Fruit fly (Drosophila melanogaster): ENCODE results near the gene Osi24.

Gene Osi24

DNA sequence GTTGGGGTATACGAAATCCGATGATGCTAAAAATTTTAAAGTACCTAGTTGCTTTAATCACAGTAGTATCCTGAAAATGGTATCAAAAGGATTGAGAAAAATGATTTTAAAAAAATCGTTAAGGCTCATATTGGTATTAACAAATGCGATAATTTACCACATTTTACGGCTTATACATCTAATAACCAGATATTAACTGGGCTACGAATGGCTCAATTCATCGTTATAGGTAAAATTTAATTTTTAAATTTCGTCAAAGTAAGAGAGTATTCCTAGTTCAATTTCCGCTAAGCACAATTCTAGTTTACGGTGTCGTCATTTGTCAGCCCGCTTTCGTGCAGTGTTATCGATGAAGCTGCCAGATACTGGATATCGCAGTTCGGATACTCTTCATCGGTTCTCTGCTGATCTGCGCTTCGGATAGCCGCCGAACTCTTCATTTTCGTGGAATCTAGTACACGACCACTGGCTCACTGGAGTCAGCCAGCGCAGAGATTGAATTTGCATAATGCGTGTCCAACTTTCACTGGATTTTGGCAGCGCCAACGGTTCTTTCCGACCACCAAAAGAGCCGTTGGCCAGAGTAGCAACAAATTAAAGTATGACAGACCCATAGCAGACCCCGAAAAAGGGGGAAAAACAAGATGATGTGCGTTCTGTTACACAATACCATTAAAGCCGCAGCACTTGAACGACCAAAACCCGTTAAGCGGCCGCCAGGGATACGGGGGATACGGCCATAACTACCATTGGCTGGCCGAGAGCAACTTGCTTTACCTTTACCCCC, 30.6 kb downstream of the Osi24 start (continued):
- peak; percentile 14 for TF ChIP-seq CG6254 (GFP tag; optimal IDR thresholded peaks at IDR 0.05)
- TF ChIP-seq trh (GFP tag; optimal IDR thresholded peaks at IDR 0.05): no peak
- TF ChIP-seq CG6654 (GFP tag; optimal IDR thresholded peaks at IDR 0.05): peak; percentile 24
- no peak for TF ChIP-seq CG18599 (GFP tag; optimal IDR thresholded peaks at IDR 0.05)
- TF ChIP-seq D (optimal IDR thresholded peaks at IDR 0.05): no peak
- peak; percentile 45 for TF ChIP-seq D (GFP tag; optimal IDR thresholded peaks at IDR 0.05)
- no peak for TF ChIP-seq CG9215 (GFP tag; IDR thresholded peaks at IDR 0.05)
- no peak for TF ChIP-seq CG6813 (GFP tag; optimal IDR thresholded peaks at IDR 0.05)
- TF ChIP-seq CG1603 (tag; optimal IDR thresholded peaks at IDR 0.05): peak; percentile 17
- no peak for TF ChIP-seq ase (GFP tag; IDR thresholded peaks at IDR 0.05)
- TF ChIP-seq trem (tag; optimal IDR thresholded peaks at IDR 0.05): peak; percentile 7
- TF ChIP-seq Doc3 (GFP tag; IDR thresholded peaks at IDR 0.05; ENCODE audit: partially characterized antibody): no peak
- TF ChIP-seq CG17361 (GFP tag; IDR thresholded peaks at IDR 0.05): peak; percentile 51; the same call in 1 of the 3 replicates
- TF ChIP-seq CG10147 (GFP tag; optimal IDR thresholded peaks at IDR 0.05): no peak
- peak; percentile 85 for TF ChIP-seq Blimp-1 (GFP tag; optimal IDR thresholded peaks at IDR 0.05)
- TF ChIP-seq Bteb2 (GFP tag; optimal IDR thresholded peaks at IDR 0.05): no peak
- TF ChIP-seq pum (GFP tag; optimal IDR thresholded peaks at IDR 0.05): peak; percentile 1
- peak; percentile 25 for TF ChIP-seq CoRest (tag; optimal IDR thresholded peaks at IDR 0.05)
- no peak for TF ChIP-seq seq (GFP tag; IDR thresholded peaks at IDR 0.05)
- peak; percentile 57 for TF ChIP-seq nmo (GFP tag; optimal IDR thresholded peaks at IDR 0.05)
- peak; percentile 40 for TF ChIP-seq CG2875 (GFP tag; optimal IDR thresholded peaks at IDR 0.05)
- no peak for TF ChIP-seq org-1 (GFP tag; optimal IDR thresholded peaks at IDR 0.05)
- no peak for TF ChIP-seq CG4854 (GFP tag; optimal IDR thresholded peaks at IDR 0.05)
- TF ChIP-seq ATbp (GFP tag; optimal IDR thresholded peaks at IDR 0.05): peak; percentile 52
- TF ChIP-seq Ssrp (tag; optimal IDR thresholded peaks at IDR 0.05): peak; percentile 25
- TF ChIP-seq CG17359 (tag; optimal IDR thresholded peaks at IDR 0.05): peak; percentile 25
- peak; percentile 31 for TF ChIP-seq fd96Cb (tag; optimal IDR thresholded peaks at IDR 0.05)
- no peak for TF ChIP-seq CG32767 (GFP tag; IDR thresholded peaks at IDR 0.05)
- no peak for TF ChIP-seq sob (GFP tag; IDR thresholded peaks at IDR 0.05)
- TF ChIP-seq Bdp1 (GFP tag; optimal IDR thresholded peaks at IDR 0.05): no peak
- TF ChIP-seq Hey (tag; optimal IDR thresholded peaks at IDR 0.05): no peak
- TF ChIP-seq ara (GFP tag; IDR thresholded peaks at IDR 0.05): no peak
- no peak for TF ChIP-seq CG12104 (GFP tag; optimal IDR thresholded peaks at IDR 0.05)
- peak; percentile 44 for TF ChIP-seq CG7839 (tag; optimal IDR thresholded peaks at IDR 0.05)
- TF ChIP-seq Asciz (GFP tag; optimal IDR thresholded peaks at IDR 0.05): peak; percentile 20
- TF ChIP-seq phol (tag; optimal IDR thresholded peaks at IDR 0.05): peak; percentile 58

DNA sequence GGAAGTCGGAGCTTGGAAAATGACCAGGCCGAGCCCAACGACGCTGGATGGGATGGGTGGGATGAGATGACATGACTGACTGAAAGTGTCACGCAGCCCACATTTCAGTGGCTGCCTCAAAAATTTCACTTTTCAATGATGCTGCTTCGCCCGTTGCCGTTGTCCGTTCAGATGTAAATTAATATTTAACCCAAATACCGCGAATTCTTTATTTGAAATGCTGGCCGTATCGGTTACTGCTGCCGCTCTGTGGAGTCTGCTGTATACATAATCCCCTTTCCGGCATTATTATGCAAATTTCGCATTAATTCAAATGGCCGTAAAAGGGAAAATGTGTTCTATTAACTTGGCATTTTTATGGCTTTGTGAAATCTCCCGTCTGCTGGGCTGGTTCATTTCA, 31.7 kb downstream of the Osi24 start:
- TF ChIP-seq CG9817 (tag; optimal IDR thresholded peaks at IDR 0.05) (no peak), vvl (GFP tag; IDR thresholded peaks at IDR 0.05) (peak; percentile 20; the same call in 1 of the 2 replicates), stc (GFP tag; IDR thresholded peaks at IDR 0.05) (no peak), Blimp-1 (GFP tag; optimal IDR thresholded peaks at IDR 0.05) (peak; percentile 84), CkIIα-i1 (GFP tag; IDR thresholded peaks at IDR 0.05) (no peak), Ets65A (GFP tag) (no peak), abd-A (tag; optimal IDR thresholded peaks at IDR 0.05) (peak; percentile 47), Camta (GFP tag; optimal IDR thresholded peaks at IDR 0.05) (no peak), Awh (GFP tag; IDR thresholded peaks at IDR 0.05) (0 out of 2 replicates have a peak, but pooled peaks have one; percentile 41), sd (tag; optimal IDR thresholded peaks at IDR 0.05) (peak; percentile 87), zen2 (GFP tag; IDR thresholded peaks at IDR 0.05; ENCODE audit: partially characterized antibody) (no peak), zf30C (GFP tag; optimal IDR thresholded peaks at IDR 0.05) (no peak), fd102C (GFP tag; optimal IDR thresholded peaks at IDR 0.05) (no peak), Oli (tag; optimal IDR thresholded peaks at IDR 0.05) (no peak), pfk (GFP tag; optimal IDR thresholded peaks at IDR 0.05) (no peak), MBD-R2 (GFP tag; IDR thresholded peaks at IDR 0.05) (no peak)
